ENCODE assay signal across 3 fruit fly cellular contexts in the genomic region with DNA sequence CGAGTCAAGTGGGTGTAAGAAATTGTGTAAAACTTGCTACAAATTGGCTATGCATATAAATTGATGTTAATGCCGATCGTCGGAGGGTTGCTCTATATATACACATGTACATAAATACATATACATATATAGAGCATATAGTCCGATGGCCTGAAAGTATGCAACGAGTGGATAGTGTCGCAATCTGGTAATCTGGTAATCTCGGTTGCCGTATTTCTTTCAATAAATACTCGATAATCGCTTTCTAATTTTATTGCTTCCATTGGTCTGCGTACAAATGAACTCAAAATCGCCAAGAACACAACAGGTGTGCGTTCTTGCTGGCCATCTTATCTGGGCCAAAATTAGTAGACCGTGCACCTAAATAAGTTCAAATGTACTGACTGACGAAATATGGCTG.
TF ChIP-seq lines count a peak whose summit lies in the region.

No protein-coding gene starts in this region.

- TF ChIP-seq CTCF in whole organism, embryonic (GFP tag; optimal IDR thresholded peaks at IDR 0.05; lab: Kevin White, UChicago), result no peak

TF ChIP-seq in whole organism, adult, 20 proteins besides CTCF, POLR2A, EP300 and RAD21:
- TF ChIP-seq CG5204 (GFP tag; optimal IDR thresholded peaks at IDR 0.05; lab: Kevin White, UChicago), result no peak
- TF ChIP-seq kay (GFP tag; lab: Kevin White, UChicago; ENCODE audit: borderline replicate concordance), result peak; percentile 27
- no peak for TF ChIP-seq Crg-1 (GFP tag; optimal IDR thresholded peaks at IDR 0.05; lab: Kevin White, UChicago)
- no peak for TF ChIP-seq tj (GFP tag; optimal IDR thresholded peaks at IDR 0.05; lab: Kevin White, UChicago)
- TF ChIP-seq CG12768 (GFP tag; optimal IDR thresholded peaks at IDR 0.05; lab: Kevin White, UChicago), result no peak
- no peak for TF ChIP-seq cic (GFP tag; optimal IDR thresholded peaks at IDR 0.05; lab: Kevin White, UChicago)
- no peak for TF ChIP-seq cnc (optimal IDR thresholded peaks at IDR 0.05; lab: Kevin White, UChicago)

TF ChIP-seq in whole organism, embryonic, 481 proteins besides CTCF, POLR2A, EP300 and RAD21:
- TF ChIP-seq zf30C (GFP tag; optimal IDR thresholded peaks at IDR 0.05; lab: Kevin White, UChicago) (no peak), CG8281 (tag; optimal IDR thresholded peaks at IDR 0.05; lab: Kevin White, UChicago) (peak; percentile 47), exex (tag; optimal IDR thresholded peaks at IDR 0.05; lab: Kevin White, UChicago) (peak; percentile 96), Oaz (GFP tag; IDR thresholded peaks at IDR 0.05; lab: Robert Waterston, UW) (no peak), grn (GFP tag; optimal IDR thresholded peaks at IDR 0.05; lab: Kevin White, UChicago) (peak; percentile 68), pum (GFP tag; optimal IDR thresholded peaks at IDR 0.05; lab: Kevin White, UChicago) (no peak), CG34376 (GFP tag; optimal IDR thresholded peaks at IDR 0.05; lab: Kevin White, UChicago) (peak; percentile 75)

TF ChIP-seq in whole organism, prepupa, 60 proteins besides CTCF, POLR2A, EP300 and RAD21:
- TF ChIP-seq CG32006 (GFP tag; optimal IDR thresholded peaks at IDR 0.05; lab: Kevin White, UChicago) (no peak), Smox (GFP tag; optimal IDR thresholded peaks at IDR 0.05; lab: Kevin White, UChicago) (no peak), vri (GFP tag; optimal IDR thresholded peaks at IDR 0.05; lab: Kevin White, UChicago) (peak; percentile 27), OdsH (GFP tag; optimal IDR thresholded peaks at IDR 0.05; lab: Kevin White, UChicago) (no peak)
TF ChIP-seq in whole organism, prepupa: peak in this region for 1.
